Worm (Caenorhabditis elegans) whole organism, early embryonic: ENCODE results near the gene cha-1.

Source experiments
- F13C5.2 ChIP-seq: sonication (generic microtip); optimal IDR thresholded peaks from 2 replicates; lab custom pipeline; 2017; ENCODE audit warnings: mild to moderate bottlenecking, missing genetic modification characterization, inconsistent platforms, missing compliant biosample characterization
- aly-1 ChIP-seq: sonication (generic microtip); optimal IDR thresholded peaks from 2 replicates; lab custom pipeline; 2016; ENCODE audit warnings: missing genetic modification characterization, missing compliant biosample characterization
- ama-1 ChIP-seq: fragments of 150-350 bp; optimal IDR thresholded peaks from 2 replicates; lab custom pipeline; 2014
- ceh-13 ChIP-seq: fragments of 200-800 bp; sonication (Bioruptor generic); optimal IDR thresholded peaks from 2 replicates; lab custom pipeline; 2018; ENCODE audit warnings: mild to moderate bottlenecking, missing genetic modification characterization, missing compliant biosample characterization
- ceh-36 ChIP-seq: sonication (generic microtip); optimal IDR thresholded peaks from 2 replicates; lab custom pipeline; 2016; ENCODE audit warnings: missing genetic modification characterization, inconsistent platforms, missing compliant biosample characterization
- ets-7 ChIP-seq: sonication (generic microtip); optimal IDR thresholded peaks from 2 replicates; lab custom pipeline; 2016; ENCODE audit warnings: missing genotype, missing genetic modification characterization, missing compliant biosample characterization
- flt-1 ChIP-seq: fragments of 200-800 bp; sonication (Bioruptor generic); IDR thresholded peaks from 2 replicates; pipeline ENCODE4 v1.3.6; 2022; ENCODE audit warnings: missing genetic modification characterization, missing compliant biosample characterization
- hmbx-1 ChIP-seq: sonication (generic microtip); optimal IDR thresholded peaks from 2 replicates; lab custom pipeline; 2016; ENCODE audit warnings: mild to moderate bottlenecking, missing genetic modification characterization, missing compliant biosample characterization
- pes-1 ChIP-seq: fragments of 200-800 bp; sonication (Bioruptor generic); IDR thresholded peaks from 2 replicates; pipeline ENCODE4 v1.3.6; 2022; ENCODE audit warnings: missing genetic modification reagents, missing genetic modification characterization, missing compliant biosample characterization
- tbx-11 ChIP-seq: fragments of 200-800 bp; sonication (Bioruptor generic); IDR thresholded peaks from 2 replicates; pipeline ENCODE4 v1.3.6; 2022; ENCODE audit warnings: missing genetic modification characterization, missing compliant biosample characterization
- tbx-37 ChIP-seq: fragments of 200-800 bp; sonication (Bioruptor generic); conservative IDR thresholded peaks from 2 replicates; pipeline ENCODE4 v1.3.6; 2022; ENCODE audit warnings: missing genetic modification reagents, missing genetic modification characterization, missing compliant biosample characterization

- no peak for TF ChIP-seq F13C5.2 (tag; lab: Kevin White, UChicago)
- no peak for TF ChIP-seq pes-1 (GFP tag; lab: Robert Waterston, UW)
- no peak for TF ChIP-seq ama-1 (lab: Kevin White, UChicago)
- no peak for TF ChIP-seq tbx-37 (GFP tag; lab: Robert Waterston, UW)
- TF ChIP-seq aly-1 (tag; lab: Kevin White, UChicago), result no peak
- TF ChIP-seq ets-7 (tag; lab: Kevin White, UChicago), result no peak
- no peak for TF ChIP-seq tbx-11 (GFP tag; lab: Robert Waterston, UW)
- TF ChIP-seq ceh-36 (tag; lab: Kevin White, UChicago), result no peak
- TF ChIP-seq hmbx-1 (tag; lab: Kevin White, UChicago), result no peak
- no peak for TF ChIP-seq ceh-13
- no peak for TF ChIP-seq flt-1 (GFP tag; lab: Robert Waterston, UW)
Measured at ce11 chrIV:3599958-3600357, 24.5 kb downstream of the cha-1 start, which contains the start of gene Y37E11B.7.
